Worm (Caenorhabditis elegans): ENCODE results near the gene F23F1.5.

DNA sequence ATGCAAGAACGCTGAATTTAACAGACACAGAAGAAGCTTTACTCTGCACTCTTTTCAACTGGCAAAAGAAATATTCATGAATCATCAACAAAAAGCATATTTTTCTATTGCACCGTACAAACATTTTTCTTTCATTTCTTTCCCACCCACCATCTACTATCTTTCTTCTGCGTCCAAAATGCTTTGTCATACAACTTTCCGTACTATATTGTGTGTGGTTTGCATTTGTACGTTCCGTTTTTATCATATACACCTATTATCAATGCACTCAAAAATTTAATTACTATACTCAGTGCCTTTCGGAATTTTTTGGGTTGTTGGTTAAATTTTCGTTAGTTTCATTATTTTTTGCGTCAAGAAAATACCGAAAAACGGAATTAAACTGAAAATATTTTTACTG lies 36.3 kb upstream of the F23F1.5 start:
- TF ChIP-seq dao-5 (tag; optimal IDR thresholded peaks at IDR 0.05) (no peak), him-1 (tag; optimal IDR thresholded peaks at IDR 0.05) (no peak), W03F9.2 (tag; optimal IDR thresholded peaks at IDR 0.05) (no peak)
